Fruit fly (Drosophila melanogaster): ENCODE data around the gene CG8132.

CG8132 gene

DNA sequence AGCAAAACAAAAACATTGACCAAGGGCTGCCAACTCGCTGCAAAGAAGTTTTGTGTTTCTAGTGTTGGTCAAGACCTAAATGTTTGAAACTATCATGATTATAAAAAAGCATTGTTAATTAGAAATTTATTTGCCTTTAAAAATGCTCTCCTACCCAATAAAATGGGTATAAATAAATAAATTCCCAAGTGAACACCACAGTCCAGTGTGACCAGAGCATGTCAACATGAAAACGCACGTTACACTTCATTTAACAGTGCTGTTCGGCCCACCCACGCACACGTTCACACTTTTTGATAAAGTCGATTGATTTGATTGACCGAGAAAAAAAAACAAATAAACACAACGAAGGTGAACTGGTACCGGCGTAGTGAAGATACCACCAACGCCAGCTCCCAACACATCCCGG lies 2.8 kb downstream of the CG8132 start, which contains the start of the genes CG9356, BBIP1 and CG8135 (continued):
- TF ChIP-seq CG17612 (GFP tag; IDR thresholded peaks at IDR 0.05) (no peak), exex (tag; optimal IDR thresholded peaks at IDR 0.05) (no peak), trem (tag; optimal IDR thresholded peaks at IDR 0.05) (peak; percentile 100), CG9727 (GFP tag; optimal IDR thresholded peaks at IDR 0.05) (peak; percentile 76), lilli (GFP tag; optimal IDR thresholded peaks at IDR 0.05) (peak; percentile 92), z (GFP tag; IDR thresholded peaks at IDR 0.05) (no peak), amos (GFP tag; IDR thresholded peaks at IDR 0.05; ENCODE audit: partially characterized antibody) (no peak), Kr (GFP tag; optimal IDR thresholded peaks at IDR 0.05) (no peak), tgo (GFP tag; IDR thresholded peaks at IDR 0.05) (peak; percentile 60; the same call in 2 of the 3 replicates), tup (GFP tag; optimal IDR thresholded peaks at IDR 0.05) (peak; percentile 75), CG6813 (GFP tag; optimal IDR thresholded peaks at IDR 0.05) (no peak), shn (GFP tag; optimal IDR thresholded peaks at IDR 0.05) (peak; percentile 57), CG1529 (GFP tag; optimal IDR thresholded peaks at IDR 0.05) (no peak), klu (GFP tag; IDR thresholded peaks at IDR 0.05) (peak; percentile 73; the same call in 1 of the 2 replicates), bbx (GFP tag; IDR thresholded peaks at IDR 0.05; ENCODE audit: partially characterized antibody) (no peak), Poxn (GFP tag; IDR thresholded peaks at IDR 0.05) (no peak), CG4404 (GFP tag; IDR thresholded peaks at IDR 0.05) (peak; percentile 37; the same call in 1 of the 2 replicates), Dll (GFP tag; IDR thresholded peaks at IDR 0.05; ENCODE audit: partially characterized antibody) (peak; percentile 63; the same call in 3 of the 4 replicates), Max (GFP tag; optimal IDR thresholded peaks at IDR 0.05) (peak; percentile 70), CG34376 (GFP tag; optimal IDR thresholded peaks at IDR 0.05) (peak; percentile 65), CG15011 (GFP tag; optimal IDR thresholded peaks at IDR 0.05) (no peak), CG18599 (GFP tag; optimal IDR thresholded peaks at IDR 0.05) (peak; percentile 66), CG2116 (GFP tag; optimal IDR thresholded peaks at IDR 0.05) (peak; percentile 73), gro (GFP tag; optimal IDR thresholded peaks at IDR 0.05) (peak; percentile 81), CG2120 (GFP tag; optimal IDR thresholded peaks at IDR 0.05) (peak; percentile 88), CG7786 (GFP tag; optimal IDR thresholded peaks at IDR 0.05) (peak; percentile 76), Sox102F (GFP tag; optimal IDR thresholded peaks at IDR 0.05) (no peak), croc (GFP tag; conservative IDR thresholded peaks at IDR 0.05) (no peak; the same call in 2 of the 3 replicates), CG2202 (tag; optimal IDR thresholded peaks at IDR 0.05) (peak; percentile 41), pros (GFP tag; optimal IDR thresholded peaks at IDR 0.05) (no peak), dmrt11E (tag; optimal IDR thresholded peaks at IDR 0.05) (peak; percentile 60), dmrt99B (tag; optimal IDR thresholded peaks at IDR 0.05) (no peak), fru (optimal IDR thresholded peaks at IDR 0.05) (no peak), CHES-1-like (GFP tag; optimal IDR thresholded peaks at IDR 0.05) (peak; percentile 88), Lhr (GFP tag; optimal IDR thresholded peaks at IDR 0.05) (peak; percentile 84), jigr1 (GFP tag; IDR thresholded peaks at IDR 0.05) (no peak), NfI (GFP tag; optimal IDR thresholded peaks at IDR 0.05) (peak; percentile 72), sug (tag; optimal IDR thresholded peaks at IDR 0.05) (no peak), CkIIα-i1 (GFP tag; IDR thresholded peaks at IDR 0.05) (no peak), CG13775 (GFP tag; optimal IDR thresholded peaks at IDR 0.05) (peak; percentile 72), ind (GFP tag; optimal IDR thresholded peaks at IDR 0.05) (peak; percentile 85), Dfd (GFP tag; optimal IDR thresholded peaks at IDR 0.05) (no peak), esg (GFP tag; conservative IDR thresholded peaks at IDR 0.05) (peak; percentile 45), CG13894 (tag; optimal IDR thresholded peaks at IDR 0.05) (no peak), CG17829 (tag; optimal IDR thresholded peaks at IDR 0.05) (peak; percentile 78), CG4617 (GFP tag; optimal IDR thresholded peaks at IDR 0.05; ENCODE audit: borderline replicate concordance) (peak; percentile 98), danr (GFP tag; IDR thresholded peaks at IDR 0.05) (no peak), ro (GFP tag; IDR thresholded peaks at IDR 0.05) (no peak), nerfin-2 (GFP tag; IDR thresholded peaks at IDR 0.05; ENCODE audit: partially characterized antibody) (no peak), Myb (GFP tag; optimal IDR thresholded peaks at IDR 0.05) (peak; percentile 69), Hand (GFP tag; optimal IDR thresholded peaks at IDR 0.05) (no peak)
